Fruit fly (Drosophila melanogaster): Measurements from ENCODE around the gene Cp15.

The Cp15 gene

dm6 chr3L:8693558-8694502 lies 34.5 kb upstream of the Cp15 start (continued):
- TF ChIP-seq bbx (GFP tag; IDR thresholded peaks at IDR 0.05; ENCODE audit: partially characterized antibody), result no peak
- no peak for TF ChIP-seq crc (GFP tag; optimal IDR thresholded peaks at IDR 0.05)
- TF ChIP-seq z (GFP tag; IDR thresholded peaks at IDR 0.05), result peak; percentile 80; the same call in 2 of the 3 replicates
- no peak for TF ChIP-seq CG18476 (GFP tag; optimal IDR thresholded peaks at IDR 0.05)
- no peak for TF ChIP-seq eve (GFP tag; optimal IDR thresholded peaks at IDR 0.05)
- TF ChIP-seq exex (tag; optimal IDR thresholded peaks at IDR 0.05), result no peak
- TF ChIP-seq CG11696 (GFP tag; IDR thresholded peaks at IDR 0.05), result no peak
- TF ChIP-seq Hey (tag; optimal IDR thresholded peaks at IDR 0.05), result no peak
- TF ChIP-seq CG17359 (tag; optimal IDR thresholded peaks at IDR 0.05), result no peak
- TF ChIP-seq jing (GFP tag; optimal IDR thresholded peaks at IDR 0.05), result no peak
- TF ChIP-seq Hmr (GFP tag; optimal IDR thresholded peaks at IDR 0.05), result peak; percentile 36
- TF ChIP-seq CG42726 (GFP tag; IDR thresholded peaks at IDR 0.05; ENCODE audit: partially characterized antibody), result no peak
- peak; percentile 39 for TF ChIP-seq HHEX (GFP tag; optimal IDR thresholded peaks at IDR 0.05)
- no peak for TF ChIP-seq toy (GFP tag; IDR thresholded peaks at IDR 0.05)
- no peak for TF ChIP-seq BtbVII (GFP tag; optimal IDR thresholded peaks at IDR 0.05)
- TF ChIP-seq CG10979 (tag; optimal IDR thresholded peaks at IDR 0.05), result no peak
- TF ChIP-seq CG13123 (GFP tag; optimal IDR thresholded peaks at IDR 0.05), result no peak
- TF ChIP-seq pfk (GFP tag; optimal IDR thresholded peaks at IDR 0.05), result no peak
- TF ChIP-seq CG1603 (tag; optimal IDR thresholded peaks at IDR 0.05), result no peak
- no peak for TF ChIP-seq CG31365 (tag; optimal IDR thresholded peaks at IDR 0.05)
- TF ChIP-seq insv (GFP tag; optimal IDR thresholded peaks at IDR 0.05), result no peak
- no peak for TF ChIP-seq CG6254 (GFP tag; optimal IDR thresholded peaks at IDR 0.05)
- peak in 1 of 2 experiments; percentile 31 for TF ChIP-seq bsh (GFP tag; optimal IDR thresholded peaks at IDR 0.05)
- peak; percentile 9 for TF ChIP-seq CG15514 (GFP tag; optimal IDR thresholded peaks at IDR 0.05)
- TF ChIP-seq row (GFP tag; IDR thresholded peaks at IDR 0.05), result no peak
- TF ChIP-seq Drgx (GFP tag; IDR thresholded peaks at IDR 0.05), result peak; percentile 46; the same call in 1 of the 2 replicates
- TF ChIP-seq CG11504 (tag; optimal IDR thresholded peaks at IDR 0.05), result no peak
- TF ChIP-seq sob (GFP tag; IDR thresholded peaks at IDR 0.05), result no peak
- TF ChIP-seq NFAT (GFP tag; IDR thresholded peaks at IDR 0.05), result 0 out of 2 replicates have a peak, but pooled peaks have one; percentile 37
- no peak for TF ChIP-seq Oaz (GFP tag; IDR thresholded peaks at IDR 0.05)
- no peak for TF ChIP-seq CG4360 (GFP tag; IDR thresholded peaks at IDR 0.05)
- no peak for TF ChIP-seq CG13296 (GFP tag; optimal IDR thresholded peaks at IDR 0.05)
- TF ChIP-seq Awh (GFP tag; IDR thresholded peaks at IDR 0.05), result no peak
- no peak for TF ChIP-seq CG6683 (GFP tag; optimal IDR thresholded peaks at IDR 0.05)
- TF ChIP-seq CG33213 (GFP tag; optimal IDR thresholded peaks at IDR 0.05), result no peak
- TF ChIP-seq salm (tag; optimal IDR thresholded peaks at IDR 0.05), result no peak
- peak; percentile 26; the same call in 1 of the 2 replicates for TF ChIP-seq Rfx (GFP tag; IDR thresholded peaks at IDR 0.05)
- no peak for TF ChIP-seq otp (GFP tag; IDR thresholded peaks at IDR 0.05)
- TF ChIP-seq CG8290 (GFP tag; optimal IDR thresholded peaks at IDR 0.05), result no peak
- TF ChIP-seq CG8290 (tag; optimal IDR thresholded peaks at IDR 0.05), result peak in 1 of 2 experiments; percentile 45
- TF ChIP-seq CG12769 (tag; optimal IDR thresholded peaks at IDR 0.05), result peak; percentile 33
- no peak for TF ChIP-seq Deaf1 (tag; optimal IDR thresholded peaks at IDR 0.05)
- TF ChIP-seq gro (GFP tag; optimal IDR thresholded peaks at IDR 0.05), result no peak
- no peak for TF ChIP-seq kay (GFP tag; optimal IDR thresholded peaks at IDR 0.05)
- no peak for TF ChIP-seq CG14965 (GFP tag; optimal IDR thresholded peaks at IDR 0.05; ENCODE audit: borderline replicate concordance)
- TF ChIP-seq ERR (GFP tag; optimal IDR thresholded peaks at IDR 0.05), result no peak
- no peak for TF ChIP-seq CG1602 (GFP tag; optimal IDR thresholded peaks at IDR 0.05)
- TF ChIP-seq aop (GFP tag; IDR thresholded peaks at IDR 0.05), result no peak
- peak; percentile 71 for TF ChIP-seq crol (GFP tag; IDR thresholded peaks at IDR 0.05)

All from whole organism, embryonic.